Fruit fly (Drosophila melanogaster) whole organism, embryonic: Measurements from ENCODE around the gene CG13461.
A peak's percentile ranks its signal among the peaks of the same experiment; 100 is the strongest.

Experiments
- BEAF-32 ChIP-seq: fragments of 200-800 bp; sonication (Bioruptor generic); optimal IDR thresholded peaks from 3 replicates; lab custom pipeline; 2017; ENCODE audit warnings: missing biosample characterization, missing genetic modification characterization, mild to moderate bottlenecking, moderate library complexity, missing genetic modification reagents
- CG10267 ChIP-seq: fragments of 200-800 bp; sonication (Bioruptor generic); optimal IDR thresholded peaks from 2 replicates; lab custom pipeline; 2018; ENCODE audit warnings: missing biosample characterization, mild to moderate bottlenecking, missing genetic modification characterization, moderate library complexity
- CG11504 ChIP-seq: fragments of 200-800 bp; sonication (Bioruptor generic); optimal IDR thresholded peaks from 3 replicates; lab custom pipeline; 2019; ENCODE audit warnings: missing biosample characterization, mild to moderate bottlenecking, missing genetic modification characterization, moderate library complexity
- CG12659 ChIP-seq: fragments of 200-800 bp; sonication (Bioruptor generic); optimal IDR thresholded peaks from 3 replicates; lab custom pipeline; 2017; ENCODE audit warnings: mild to moderate bottlenecking, missing biosample characterization, missing genetic modification reagents, missing genetic modification characterization
- CG12744 ChIP-seq: fragments of 200-800 bp; sonication (Bioruptor generic); optimal IDR thresholded peaks from 2 replicates; lab custom pipeline; 2016; ENCODE audit warnings: missing biosample characterization, missing genetic modification characterization
- CG13287 ChIP-seq: fragments of 200-800 bp; sonication (Bioruptor generic); IDR thresholded peaks from 2 replicates; pipeline ENCODE4 v1.3.6; 2022; ENCODE audit warnings: missing biosample characterization, missing genetic modification characterization; ENCODE audit not compliant: partially characterized antibody
- CG14050 ChIP-seq: fragments of 200-800 bp; sonication (Bioruptor generic); IDR thresholded peaks from 3 replicates; pipeline ENCODE4 v1.3.6; 2022; ENCODE audit warnings: missing biosample characterization, missing genetic modification characterization
- CG15269 ChIP-seq: fragments of 200-800 bp; sonication (Bioruptor generic); optimal IDR thresholded peaks from 2 replicates; lab custom pipeline; 2018; ENCODE audit warnings: missing biosample characterization, mild to moderate bottlenecking, missing genetic modification characterization, moderate library complexity
- CG15601 ChIP-seq: fragments of 200-800 bp; sonication (Bioruptor generic); optimal IDR thresholded peaks from 3 replicates; lab custom pipeline; 2019; ENCODE audit warnings: missing biosample characterization, mild to moderate bottlenecking, missing genetic modification characterization, moderate library complexity
- CG1603 ChIP-seq: fragments of 200-800 bp; sonication (Bioruptor generic); optimal IDR thresholded peaks from 2 replicates; lab custom pipeline; 2019; ENCODE audit warnings: missing biosample characterization, mild to moderate bottlenecking, missing genetic modification characterization, moderate library complexity
- CG1647 ChIP-seq: fragments of 200-800 bp; sonication (Bioruptor generic); optimal IDR thresholded peaks from 3 replicates; lab custom pipeline; 2016; ENCODE audit warnings: missing biosample characterization, missing genetic modification characterization
- CG17568 ChIP-seq: fragments of 200-800 bp; sonication (Bioruptor generic); optimal IDR thresholded peaks from 2 replicates; lab custom pipeline; 2018; ENCODE audit warnings: missing biosample characterization, mild to moderate bottlenecking, missing genetic modification characterization, moderate library complexity
- CG3163 ChIP-seq: fragments of 200-800 bp; sonication (Bioruptor generic); optimal IDR thresholded peaks from 3 replicates; lab custom pipeline; 2016; ENCODE audit warnings: missing biosample characterization, missing genetic modification characterization
- CG6765 ChIP-seq: fragments of 200-800 bp; sonication (Bioruptor generic); optimal IDR thresholded peaks from 3 replicates; lab custom pipeline; 2017; ENCODE audit warnings: missing biosample characterization, mild to moderate bottlenecking, missing genetic modification characterization
- CG6791 ChIP-seq: fragments of 200-800 bp; sonication (Bioruptor generic); IDR thresholded peaks from 3 replicates; pipeline ENCODE4 v1.3.6; 2022; ENCODE audit warnings: missing biosample characterization, missing genetic modification characterization; ENCODE audit not compliant: partially characterized antibody
- CG8290 ChIP-seq, 3 experiments: fragments of 200-800 bp; sonication (Bioruptor generic); optimal IDR thresholded peaks; 2 replicates each; lab custom pipeline; 2016 to 2019; ENCODE audit warnings: missing biosample characterization in 3 of 3, missing genetic modification characterization in 3 of 3, mild to moderate bottlenecking in 2 of 3, moderate library complexity in 1 of 3
- CTCF ChIP-seq: fragments of 200-800 bp; sonication (Bioruptor generic); optimal IDR thresholded peaks from 2 replicates; lab custom pipeline; 2017; ENCODE audit warnings: missing biosample characterization, mild to moderate bottlenecking, missing genetic modification characterization, moderate library complexity
- Camta ChIP-seq: fragments of 200-800 bp; sonication (Bioruptor generic); optimal IDR thresholded peaks from 2 replicates; lab custom pipeline; 2016; ENCODE audit warnings: missing biosample characterization, missing genetic modification characterization
- Dad ChIP-seq: fragments of 200-800 bp; sonication (Bioruptor generic); optimal IDR thresholded peaks from 3 replicates; lab custom pipeline; 2016; ENCODE audit warnings: missing biosample characterization, missing genetic modification characterization
- Dp ChIP-seq: fragments of 200-800 bp; sonication (Bioruptor generic); optimal IDR thresholded peaks from 2 replicates; lab custom pipeline; 2018; ENCODE audit warnings: missing biosample characterization, mild to moderate bottlenecking, missing genetic modification characterization, moderate library complexity
- E2f1 ChIP-seq: fragments of 200-800 bp; sonication (Bioruptor generic); IDR thresholded peaks from 2 replicates; pipeline ENCODE4 v1.3.6; 2022; ENCODE audit warnings: missing biosample characterization, missing genetic modification characterization
- E2f2 ChIP-seq: fragments of 200-800 bp; sonication (Bioruptor generic); IDR thresholded peaks from 2 replicates; pipeline ENCODE4 v1.3.6; 2022; ENCODE audit warnings: missing biosample characterization, missing genetic modification characterization
- Hey ChIP-seq: fragments of 200-800 bp; sonication (Bioruptor generic); optimal IDR thresholded peaks from 3 replicates; lab custom pipeline; 2018; ENCODE audit warnings: missing biosample characterization, mild to moderate bottlenecking, missing genetic modification characterization
- HmgD ChIP-seq: fragments of 200-800 bp; sonication (Bioruptor generic); optimal IDR thresholded peaks from 3 replicates; lab custom pipeline; 2016; ENCODE audit warnings: missing biosample characterization, missing genetic modification characterization
- Mes4 ChIP-seq: fragments of 200-800 bp; sonication (Bioruptor generic); optimal IDR thresholded peaks from 2 replicates; lab custom pipeline; 2016; ENCODE audit warnings: missing biosample characterization, missing genetic modification characterization
- Myb ChIP-seq: fragments of 200-800 bp; sonication (Bioruptor generic); optimal IDR thresholded peaks from 2 replicates; lab custom pipeline; 2016; ENCODE audit warnings: missing biosample characterization, missing genetic modification characterization
- Sry-δ ChIP-seq: fragments of 200-800 bp; sonication (Bioruptor generic); optimal IDR thresholded peaks from 2 replicates; lab custom pipeline; 2016; ENCODE audit warnings: missing biosample characterization, missing genetic modification characterization
- amos ChIP-seq: fragments of 200-800 bp; sonication (Bioruptor generic); IDR thresholded peaks from 2 replicates; pipeline ENCODE4 v1.3.6; 2022; ENCODE audit warnings: missing biosample characterization, missing genetic modification characterization; ENCODE audit not compliant: partially characterized antibody
- aop ChIP-seq: fragments of 200-800 bp; sonication (Bioruptor generic); IDR thresholded peaks from 2 replicates; pipeline ENCODE4 v1.3.6; 2022; ENCODE audit warnings: missing biosample characterization, missing genetic modification characterization
- ato ChIP-seq: fragments of 200-800 bp; sonication (Bioruptor generic); IDR thresholded peaks from 2 replicates; pipeline ENCODE4 v1.3.6; 2022; ENCODE audit warnings: missing biosample characterization, missing genetic modification characterization; ENCODE audit not compliant: partially characterized antibody
- bab2 ChIP-seq: fragments of 200-800 bp; sonication (Bioruptor generic); optimal IDR thresholded peaks from 2 replicates; lab custom pipeline; 2016; ENCODE audit warnings: missing biosample characterization, missing genetic modification characterization
- bbx ChIP-seq: fragments of 200-800 bp; sonication (Bioruptor generic); IDR thresholded peaks from 2 replicates; pipeline ENCODE4 v1.3.6; 2022; ENCODE audit warnings: missing biosample characterization, missing genetic modification characterization; ENCODE audit not compliant: partially characterized antibody
- ci ChIP-seq: fragments of 200-800 bp; sonication (Bioruptor generic); IDR thresholded peaks from 3 replicates; pipeline ENCODE4 v1.3.6; 2022; ENCODE audit warnings: missing biosample characterization, missing genetic modification characterization
- dan ChIP-seq: fragments of 200-800 bp; sonication (Bioruptor generic); IDR thresholded peaks from 2 replicates; pipeline ENCODE4 v1.3.6; 2022; ENCODE audit warnings: missing biosample characterization, missing genetic modification characterization
- esg ChIP-seq: fragments of 200-800 bp; sonication (Bioruptor generic); conservative IDR thresholded peaks from 2 replicates; pipeline ENCODE4 v1.3.6; 2022; ENCODE audit warnings: missing biosample characterization, missing genetic modification characterization
- fd3F ChIP-seq: fragments of 200-800 bp; sonication (Bioruptor generic); optimal IDR thresholded peaks from 2 replicates; lab custom pipeline; 2018; ENCODE audit warnings: missing biosample characterization, mild to moderate bottlenecking, missing genetic modification characterization, moderate library complexity
- gcm ChIP-seq: fragments of 200-800 bp; sonication (Bioruptor generic); optimal IDR thresholded peaks from 2 replicates; lab custom pipeline; 2019; ENCODE audit warnings: missing biosample characterization, mild to moderate bottlenecking, missing genetic modification characterization, moderate library complexity
- gfzf ChIP-seq: fragments of 200-800 bp; sonication (Bioruptor generic); optimal IDR thresholded peaks from 2 replicates; lab custom pipeline; 2016; ENCODE audit warnings: missing biosample characterization, mild to moderate bottlenecking, missing genetic modification characterization, moderate library complexity
- lbe ChIP-seq: fragments of 200-800 bp; sonication (Bioruptor generic); optimal IDR thresholded peaks from 2 replicates; lab custom pipeline; 2016; ENCODE audit warnings: missing biosample characterization, mild to moderate bottlenecking, missing genetic modification characterization
- nerfin-2 ChIP-seq: fragments of 200-800 bp; sonication (Bioruptor generic); IDR thresholded peaks from 2 replicates; pipeline ENCODE4 v1.3.6; 2022; ENCODE audit warnings: missing biosample characterization, missing genetic modification characterization; ENCODE audit not compliant: partially characterized antibody
- p53 ChIP-seq: fragments of 200-800 bp; sonication (Bioruptor generic); optimal IDR thresholded peaks from 2 replicates; lab custom pipeline; 2016; ENCODE audit warnings: missing biosample characterization, missing genetic modification characterization
- pita ChIP-seq: fragments of 200-800 bp; sonication (Bioruptor generic); optimal IDR thresholded peaks from 2 replicates; lab custom pipeline; 2017; ENCODE audit warnings: missing biosample characterization, mild to moderate bottlenecking, missing genetic modification characterization
- sim ChIP-seq: fragments of 200-800 bp; sonication (Bioruptor generic); IDR thresholded peaks from 2 replicates; pipeline ENCODE4 v1.3.6; 2022; ENCODE audit warnings: missing biosample characterization, missing genetic modification characterization
- so ChIP-seq: fragments of 200-800 bp; sonication (Bioruptor generic); IDR thresholded peaks from 3 replicates; pipeline ENCODE4 v1.3.6; 2022; ENCODE audit warnings: missing biosample characterization, missing genetic modification characterization
- vnd ChIP-seq: fragments of 200-800 bp; sonication (Bioruptor generic); IDR thresholded peaks from 3 replicates; pipeline ENCODE4 v1.3.6; 2022; ENCODE audit warnings: missing biosample characterization, missing genetic modification characterization; ENCODE audit not compliant: partially characterized antibody
- z ChIP-seq: fragments of 200-800 bp; sonication (Bioruptor generic); IDR thresholded peaks from 3 replicates; pipeline ENCODE4 v1.3.6; 2022; ENCODE audit warnings: missing biosample characterization, missing genetic modification characterization

CG13461 gene

dm6 chr3L:15072149-15072548 lies 19.9 kb upstream of the CG13461 start (continued):
- no peak for TF ChIP-seq E2f1 (GFP tag; lab: Robert Waterston, UW)
- no peak for TF ChIP-seq CG12659 (GFP tag; lab: Kevin White, UChicago)
- TF ChIP-seq bab2 (GFP tag; lab: Kevin White, UChicago) = no peak
- no peak for TF ChIP-seq CG10267 (tag; lab: Kevin White, UChicago)
- TF ChIP-seq gcm (GFP tag; lab: Kevin White, UChicago) = peak; percentile 11
- TF ChIP-seq HmgD = peak; percentile 0
- TF ChIP-seq Mes4 = no peak
- TF ChIP-seq dan (GFP tag; lab: Robert Waterston, UW) = no peak
- TF ChIP-seq lbe (GFP tag; lab: Kevin White, UChicago) = no peak
- TF ChIP-seq CG14050 = no peak
- no peak for TF ChIP-seq CG8290 (GFP tag; optimal IDR thresholded peaks at IDR 0.05; lab: Kevin White, UChicago)
- no peak for TF ChIP-seq CG8290 (tag; optimal IDR thresholded peaks at IDR 0.05; lab: Kevin White, UChicago)
- TF ChIP-seq esg (GFP tag; lab: Robert Waterston, UW) = no peak
- no peak for TF ChIP-seq Hey (tag; lab: Kevin White, UChicago)
- no peak for TF ChIP-seq CG1647 (GFP tag; lab: Kevin White, UChicago)
- TF ChIP-seq amos (GFP tag; lab: Robert Waterston, UW) = peak; percentile 19; the same call in 1 of the 2 replicates
- peak; percentile 42; the same call in 1 of the 2 replicates for TF ChIP-seq E2f2 (GFP tag; lab: Robert Waterston, UW)
- 0 out of 2 replicates have a peak, but pooled peaks have one; percentile 25 for TF ChIP-seq nerfin-2
- peak; percentile 67 for TF ChIP-seq pita (GFP tag; lab: Kevin White, UChicago)
- no peak for TF ChIP-seq aop (GFP tag; lab: Robert Waterston, UW)
- peak; percentile 71 for TF ChIP-seq CG11504 (tag; lab: Kevin White, UChicago)
- TF ChIP-seq so (GFP tag; lab: Robert Waterston, UW) = no peak
- 0 out of 2 replicates have a peak, but pooled peaks have one; percentile 46 for TF ChIP-seq ato (GFP tag; lab: Robert Waterston, UW)
- peak; percentile 5 for TF ChIP-seq Dp (GFP tag; lab: Kevin White, UChicago)
- TF ChIP-seq Sry-δ (GFP tag; lab: Kevin White, UChicago) = peak; percentile 7
- peak; percentile 69; the same call in 1 of the 3 replicates for TF ChIP-seq z
- TF ChIP-seq sim (GFP tag; lab: Robert Waterston, UW) = no peak
- TF ChIP-seq CG15601 (tag; lab: Kevin White, UChicago) = no peak
- TF ChIP-seq Camta = no peak
- peak; percentile 25 for TF ChIP-seq gfzf (GFP tag; lab: Kevin White, UChicago)
- TF ChIP-seq CG1603 = peak; percentile 20
- TF ChIP-seq vnd (GFP tag; lab: Robert Waterston, UW) = no peak
- TF ChIP-seq CG17568 (GFP tag; lab: Kevin White, UChicago) = no peak
- peak; percentile 17 for TF ChIP-seq BEAF-32 (GFP tag; lab: Kevin White, UChicago)
- TF ChIP-seq CG6765 (GFP tag; lab: Kevin White, UChicago) = no peak
- TF ChIP-seq p53 = no peak
- TF ChIP-seq CTCF (GFP tag; lab: Kevin White, UChicago) = peak; percentile 77
- peak; percentile 52; the same call in 1 of the 2 replicates for TF ChIP-seq bbx (GFP tag; lab: Robert Waterston, UW)
- TF ChIP-seq CG13287 (GFP tag; lab: Robert Waterston, UW) = peak; percentile 42
- peak; percentile 97 for TF ChIP-seq Myb (GFP tag; lab: Kevin White, UChicago)
- no peak for TF ChIP-seq CG15269 (tag; lab: Kevin White, UChicago)
- TF ChIP-seq ci (GFP tag; lab: Robert Waterston, UW) = 0 out of 3 replicates have a peak, but pooled peaks have one; percentile 41
- no peak for TF ChIP-seq Dad (GFP tag; lab: Kevin White, UChicago)
- no peak for TF ChIP-seq fd3F (GFP tag; lab: Kevin White, UChicago)
- no peak for TF ChIP-seq CG12744 (GFP tag; lab: Kevin White, UChicago)
- TF ChIP-seq CG6791 (GFP tag; lab: Robert Waterston, UW) = peak; percentile 47; the same call in 1 of the 3 replicates
- TF ChIP-seq CG3163 (GFP tag; lab: Kevin White, UChicago) = peak; percentile 74
- TF ChIP-seq, all 482 proteins: peak for 29
